Worm (Caenorhabditis elegans): ENCODE results near the gene gcy-5.

The gcy-5 gene

DNA sequence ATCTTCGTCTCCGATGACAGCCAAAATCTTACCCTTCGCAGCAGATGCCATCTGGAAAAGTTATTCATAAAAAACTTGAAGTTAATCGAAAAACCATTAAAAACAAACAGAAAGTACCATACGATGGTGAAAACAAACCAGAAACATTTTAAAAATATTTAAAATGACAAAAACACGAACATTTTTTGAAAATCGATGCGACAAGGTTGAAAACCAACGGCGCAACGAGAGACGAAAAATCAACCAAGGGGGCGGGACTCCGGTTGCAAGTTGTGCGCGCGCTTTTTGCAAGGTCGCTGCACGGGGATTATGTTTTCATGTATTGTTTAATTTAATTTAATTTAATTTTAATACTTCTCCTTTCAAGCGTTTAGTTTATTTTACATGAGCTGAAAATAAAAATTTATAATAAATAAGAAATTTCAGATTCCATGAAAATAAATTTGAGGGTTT, 12.3 kb downstream of the gcy-5 start, which contains the start of gene vha-9 (continued):
- no peak for TF ChIP-seq lsy-27 (tag; optimal IDR thresholded peaks at IDR 0.05; ENCODE audit: borderline replicate concordance, insufficient read depth)
- TF ChIP-seq madf-8 (GFP tag; conservative IDR thresholded peaks at IDR 0.05) = no peak
- TF ChIP-seq Y79H2A.3 (GFP tag; conservative IDR thresholded peaks at IDR 0.05) = no peak
- TF ChIP-seq F49E8.2 (tag; optimal IDR thresholded peaks at IDR 0.05; ENCODE audit: insufficient read depth) = no peak
- no peak for TF ChIP-seq lin-26 (GFP tag; IDR thresholded peaks at IDR 0.05)
- no peak for TF ChIP-seq mel-28 (tag; optimal IDR thresholded peaks at IDR 0.05; ENCODE audit: borderline replicate concordance)
- TF ChIP-seq madf-3 (GFP tag; IDR thresholded peaks at IDR 0.05) = no peak
- TF ChIP-seq rcor-1 (GFP tag; IDR thresholded peaks at IDR 0.05) = no peak
- TF ChIP-seq chd-7 (tag; optimal IDR thresholded peaks at IDR 0.05) = no peak
- TF ChIP-seq lsl-1 (GFP tag; optimal IDR thresholded peaks at IDR 0.05) = no peak
- TF ChIP-seq ztf-6 (GFP tag; IDR thresholded peaks at IDR 0.05) = no peak
- no peak for TF ChIP-seq atf-7 (tag; optimal IDR thresholded peaks at IDR 0.05)
- no peak for TF ChIP-seq aptf-2 (GFP tag; conservative IDR thresholded peaks at IDR 0.05)
- no peak for TF ChIP-seq F52B5.7 (tag; optimal IDR thresholded peaks at IDR 0.05)
- TF ChIP-seq mes-4 (tag; optimal IDR thresholded peaks at IDR 0.05) = no peak
- TF ChIP-seq lin-54 (GFP tag; optimal IDR thresholded peaks at IDR 0.05) = peak; percentile 63
- no peak for TF ChIP-seq lag-1 (GFP tag; IDR thresholded peaks at IDR 0.05)
- TF ChIP-seq B0336.3 (GFP tag; IDR thresholded peaks at IDR 0.05) = no peak
- no peak for TF ChIP-seq sdz-38 (tag; optimal IDR thresholded peaks at IDR 0.05)
- peak; percentile 69 for TF ChIP-seq F23B12.7 (tag; optimal IDR thresholded peaks at IDR 0.05; ENCODE audit: insufficient read depth)
- TF ChIP-seq F55B11.4 (tag; optimal IDR thresholded peaks at IDR 0.05; ENCODE audit: borderline replicate concordance, insufficient read depth) = no peak
- TF ChIP-seq K11D2.4 (GFP tag; IDR thresholded peaks at IDR 0.05) = no peak
- TF ChIP-seq lir-1 (GFP tag; conservative IDR thresholded peaks at IDR 0.05) = no peak
- peak; percentile 70 for TF ChIP-seq ceh-100 (GFP tag; IDR thresholded peaks at IDR 0.05)
- TF ChIP-seq egrh-3 (GFP tag; IDR thresholded peaks at IDR 0.05) = no peak
- TF ChIP-seq B0019.2 (GFP tag; conservative IDR thresholded peaks at IDR 0.05) = no peak
- TF ChIP-seq ztf-25 (GFP tag; IDR thresholded peaks at IDR 0.05) = no peak
- no peak for TF ChIP-seq Y95B8A.8 (GFP tag; IDR thresholded peaks at IDR 0.05)
- no peak for TF ChIP-seq fkh-3 (tag; optimal IDR thresholded peaks at IDR 0.05)
- TF ChIP-seq zim-3 (tag; optimal IDR thresholded peaks at IDR 0.05) = no peak
- no peak for TF ChIP-seq unc-62 (GFP tag; optimal IDR thresholded peaks at IDR 0.05)
- no peak for TF ChIP-seq him-1 (tag; optimal IDR thresholded peaks at IDR 0.05)
- TF ChIP-seq ztf-3 (GFP tag; optimal IDR thresholded peaks at IDR 0.05) = no peak
- TF ChIP-seq ama-1 (optimal IDR thresholded peaks at IDR 0.05) = no peak
- TF ChIP-seq ama-1 (GFP tag; optimal IDR thresholded peaks at IDR 0.05) = no peak
- no peak for TF ChIP-seq ceh-79 (tag; optimal IDR thresholded peaks at IDR 0.05)
- TF ChIP-seq nhr-120 (GFP tag; IDR thresholded peaks at IDR 0.05) = no peak
- TF ChIP-seq hlh-12 (tag; optimal IDR thresholded peaks at IDR 0.05) = no peak
- no peak for TF ChIP-seq F57C9.4 (tag; optimal IDR thresholded peaks at IDR 0.05)
- no peak for TF ChIP-seq attf-3 (GFP tag; conservative IDR thresholded peaks at IDR 0.05)
- TF ChIP-seq F33H1.4 (GFP tag; IDR thresholded peaks at IDR 0.05) = no peak
- peak; percentile 57; the same call in 1 of the 2 replicates for TF ChIP-seq dox-1 (GFP tag; IDR thresholded peaks at IDR 0.05)
- TF ChIP-seq C06A6.2 (GFP tag; conservative IDR thresholded peaks at IDR 0.05) = no peak
- TF ChIP-seq Y56A3A.18 (GFP tag; IDR thresholded peaks at IDR 0.05) = no peak
- TF ChIP-seq B0261.1 (tag; optimal IDR thresholded peaks at IDR 0.05) = peak; percentile 26
- TF ChIP-seq athp-1 (tag; optimal IDR thresholded peaks at IDR 0.05) = no peak
- TF ChIP-seq dpff-1 (tag; optimal IDR thresholded peaks at IDR 0.05) = no peak
- TF ChIP-seq lin-40 (tag; optimal IDR thresholded peaks at IDR 0.05) = peak; percentile 44
- no peak for TF ChIP-seq nhr-179 (tag; optimal IDR thresholded peaks at IDR 0.05)
- TF ChIP-seq repo-1 (tag; optimal IDR thresholded peaks at IDR 0.05) = no peak
